Fruit fly (Drosophila melanogaster) whole organism, embryonic: ENCODE results near the gene mRpL3.

Experiments
- Ada2b ChIP-seq: fragments of 200-800 bp; sonication (Bioruptor generic); IDR thresholded peaks from 2 replicates; pipeline ENCODE4 v1.3.6; 2022; ENCODE audit warnings: missing biosample characterization, missing genetic modification characterization
- Awh ChIP-seq: fragments of 200-800 bp; sonication (Bioruptor generic); IDR thresholded peaks from 2 replicates; pipeline ENCODE4, ENCODE4 v1.3.6; 2022; ENCODE audit warnings: missing biosample characterization, missing genetic modification characterization
- Bgb ChIP-seq: fragments of 200-800 bp; sonication (Bioruptor generic); IDR thresholded peaks from 2 replicates; pipeline ENCODE4 v1.3.6; 2022; ENCODE audit warnings: missing biosample characterization, missing genetic modification characterization; ENCODE audit not compliant: partially characterized antibody
- CG10147 ChIP-seq: fragments of 200-800 bp; sonication (Bioruptor generic); optimal IDR thresholded peaks from 2 replicates; lab custom pipeline; 2019; ENCODE audit warnings: missing biosample characterization, mild to moderate bottlenecking, missing genetic modification characterization, moderate library complexity
- CG10431 ChIP-seq: fragments of 200-800 bp; sonication (Bioruptor generic); optimal IDR thresholded peaks from 3 replicates; lab custom pipeline; 2018; ENCODE audit warnings: missing biosample characterization, mild to moderate bottlenecking, missing genetic modification characterization
- CG13624 ChIP-seq: fragments of 200-800 bp; sonication (Bioruptor generic); optimal IDR thresholded peaks from 2 replicates; lab custom pipeline; 2016; ENCODE audit warnings: missing biosample characterization, missing genetic modification characterization
- CG15479 ChIP-seq: fragments of 200-800 bp; sonication (Bioruptor generic); optimal IDR thresholded peaks from 3 replicates; lab custom pipeline; 2019; ENCODE audit warnings: missing biosample characterization, mild to moderate bottlenecking, missing genetic modification characterization, moderate library complexity
- CG15601 ChIP-seq: fragments of 200-800 bp; sonication (Bioruptor generic); optimal IDR thresholded peaks from 3 replicates; lab custom pipeline; 2019; ENCODE audit warnings: missing biosample characterization, mild to moderate bottlenecking, missing genetic modification characterization, moderate library complexity
- CG17612 ChIP-seq: fragments of 200-800 bp; sonication (Bioruptor generic); IDR thresholded peaks from 2 replicates; pipeline ENCODE4 v1.3.6; 2022; ENCODE audit warnings: missing biosample characterization, missing genetic modification characterization
- CG2116 ChIP-seq: fragments of 200-800 bp; sonication (Bioruptor generic); optimal IDR thresholded peaks from 3 replicates; lab custom pipeline; 2018; ENCODE audit warnings: missing biosample characterization, mild to moderate bottlenecking, missing genetic modification characterization
- CG2129 ChIP-seq: fragments of 200-800 bp; sonication (Bioruptor generic); IDR thresholded peaks from 2 replicates; pipeline ENCODE4 v1.3.6; 2022; ENCODE audit warnings: missing biosample characterization, missing genetic modification characterization; ENCODE audit not compliant: partially characterized antibody
- CG3065 ChIP-seq: fragments of 200-800 bp; sonication (Bioruptor generic); optimal IDR thresholded peaks from 2 replicates; lab custom pipeline; 2016; ENCODE audit warnings: missing biosample characterization, missing genetic modification characterization
- CG3407 ChIP-seq: fragments of 200-800 bp; sonication (Bioruptor generic); optimal IDR thresholded peaks from 2 replicates; lab custom pipeline; 2018; ENCODE audit warnings: missing biosample characterization, mild to moderate bottlenecking, missing genetic modification characterization
- CG5953 ChIP-seq: fragments of 200-800 bp; sonication (Bioruptor generic); IDR thresholded peaks from 2 replicates; pipeline ENCODE4 v1.3.6; 2022; ENCODE audit warnings: missing biosample characterization, missing genetic modification characterization
- CG7556 ChIP-seq: fragments of 200-800 bp; sonication (Bioruptor generic); optimal IDR thresholded peaks from 2 replicates; lab custom pipeline; 2017; ENCODE audit warnings: missing biosample characterization, mild to moderate bottlenecking, missing genetic modification characterization
- CG8478 ChIP-seq: fragments of >200 bp; optimal IDR thresholded peaks from 2 replicates; lab custom pipeline; 2018
- CG9215 ChIP-seq: fragments of 200-800 bp; sonication (Bioruptor generic); IDR thresholded peaks from 2 replicates; pipeline ENCODE4 v1.3.6; 2022; ENCODE audit warnings: missing biosample characterization, missing genetic modification characterization
- Camta ChIP-seq: fragments of 200-800 bp; sonication (Bioruptor generic); optimal IDR thresholded peaks from 2 replicates; lab custom pipeline; 2016; ENCODE audit warnings: missing biosample characterization, missing genetic modification characterization
- CrebB ChIP-seq: fragments of 200-800 bp; sonication (Bioruptor generic); optimal IDR thresholded peaks from 3 replicates; lab custom pipeline; 2018; ENCODE audit warnings: missing biosample characterization, mild to moderate bottlenecking, missing genetic modification characterization
- Deaf1 ChIP-seq: fragments of 200-800 bp; optimal IDR thresholded peaks from 3 replicates; lab custom pipeline; 2019; ENCODE audit warnings: missing biosample characterization, mild to moderate bottlenecking, missing genetic modification characterization, moderate library complexity
- Hey ChIP-seq: fragments of 200-800 bp; sonication (Bioruptor generic); optimal IDR thresholded peaks from 3 replicates; lab custom pipeline; 2018; ENCODE audit warnings: missing biosample characterization, mild to moderate bottlenecking, missing genetic modification characterization
- MESR4 ChIP-seq: fragments of 200-800 bp; sonication (Bioruptor generic); optimal IDR thresholded peaks from 2 replicates; lab custom pipeline; 2018; ENCODE audit warnings: missing biosample characterization, mild to moderate bottlenecking, missing genetic modification characterization, moderate library complexity
- Meics ChIP-seq: fragments of 200-800 bp; sonication (Bioruptor generic); optimal IDR thresholded peaks from 2 replicates; lab custom pipeline; 2017; ENCODE audit warnings: missing biosample characterization, mild to moderate bottlenecking, missing genetic modification characterization
- Mrtf ChIP-seq: fragments of 200-800 bp; sonication (Bioruptor generic); IDR thresholded peaks from 3 replicates; pipeline ENCODE4 v1.3.6; 2022; ENCODE audit warnings: missing biosample characterization, missing genetic modification characterization
- Vsx1 ChIP-seq: fragments of 200-800 bp; sonication (Bioruptor generic); optimal IDR thresholded peaks from 2 replicates; lab custom pipeline; 2017; ENCODE audit warnings: missing biosample characterization, mild to moderate bottlenecking, missing genetic modification characterization, missing genetic modification reagents
- amos ChIP-seq: fragments of 200-800 bp; sonication (Bioruptor generic); IDR thresholded peaks from 2 replicates; pipeline ENCODE4 v1.3.6; 2022; ENCODE audit warnings: missing biosample characterization, missing genetic modification characterization; ENCODE audit not compliant: partially characterized antibody
- bowl ChIP-seq: fragments of 200-800 bp; sonication (Bioruptor generic); IDR thresholded peaks from 2 replicates; pipeline ENCODE4 v1.3.6; 2022; ENCODE audit warnings: missing biosample characterization, missing genetic modification characterization
- cato ChIP-seq: fragments of 200-800 bp; sonication (Bioruptor generic); optimal IDR thresholded peaks from 2 replicates; lab custom pipeline; 2016; ENCODE audit warnings: missing biosample characterization, missing genetic modification characterization, borderline replicate concordance
- dan ChIP-seq: fragments of 200-800 bp; sonication (Bioruptor generic); IDR thresholded peaks from 2 replicates; pipeline ENCODE4 v1.3.6; 2022; ENCODE audit warnings: missing biosample characterization, missing genetic modification characterization
- danr ChIP-seq: fragments of 200-800 bp; sonication (Bioruptor generic); IDR thresholded peaks from 2 replicates; pipeline ENCODE4 v1.3.6; 2022; ENCODE audit warnings: missing biosample characterization, missing genetic modification characterization
- ewg ChIP-seq: fragments of 200-800 bp; sonication (Bioruptor generic); optimal IDR thresholded peaks from 3 replicates; lab custom pipeline; 2017; ENCODE audit warnings: mild to moderate bottlenecking, missing biosample characterization, missing genetic modification reagents, missing genetic modification characterization
- eyg ChIP-seq: fragments of 200-800 bp; sonication (Bioruptor generic); optimal IDR thresholded peaks from 3 replicates; lab custom pipeline; 2016; ENCODE audit warnings: missing biosample characterization, missing genetic modification characterization
- grau ChIP-seq: fragments of 200-800 bp; optimal IDR thresholded peaks from 3 replicates; lab custom pipeline; 2019; ENCODE audit warnings: missing biosample characterization, mild to moderate bottlenecking, missing genetic modification characterization, moderate library complexity
- gsb ChIP-seq: fragments of 200-800 bp; sonication (Bioruptor generic); IDR thresholded peaks from 2 replicates; pipeline ENCODE4 v1.3.6; 2022; ENCODE audit warnings: missing biosample characterization, missing genetic modification characterization
- hb ChIP-seq: fragments of 200-800 bp; sonication (Bioruptor generic); IDR thresholded peaks from 3 replicates; pipeline ENCODE4 v1.3.6; 2022; ENCODE audit warnings: missing biosample characterization, missing genetic modification characterization; ENCODE audit not compliant: partially characterized antibody
- insv ChIP-seq, 2 experiments: fragments of 200-800 bp; sonication (Bioruptor generic); optimal IDR thresholded peaks; 3 replicates each; lab custom pipeline; 2016 to 2018; ENCODE audit warnings: missing biosample characterization in 2 of 2, missing genetic modification characterization in 2 of 2
- kah ChIP-seq: fragments of 200-800 bp; sonication (Bioruptor generic); optimal IDR thresholded peaks from 2 replicates; lab custom pipeline; 2018; ENCODE audit warnings: missing biosample characterization, mild to moderate bottlenecking, missing genetic modification characterization
- lbe ChIP-seq: fragments of 200-800 bp; sonication (Bioruptor generic); optimal IDR thresholded peaks from 2 replicates; lab custom pipeline; 2016; ENCODE audit warnings: missing biosample characterization, mild to moderate bottlenecking, missing genetic modification characterization
- maf-S ChIP-seq: fragments of 200-800 bp; sonication (Bioruptor generic); optimal IDR thresholded peaks from 2 replicates; lab custom pipeline; 2016; ENCODE audit warnings: missing biosample characterization, missing genetic modification characterization
- mld ChIP-seq: fragments of 200-800 bp; sonication (Bioruptor generic); IDR thresholded peaks from 3 replicates; pipeline ENCODE4 v1.3.6; 2022; ENCODE audit warnings: missing biosample characterization, missing genetic modification characterization; ENCODE audit not compliant: partially characterized antibody
- nerfin-1 ChIP-seq: fragments of 200-800 bp; sonication (Bioruptor generic); optimal IDR thresholded peaks from 3 replicates; lab custom pipeline; 2019; ENCODE audit warnings: missing biosample characterization, mild to moderate bottlenecking, missing genetic modification characterization, moderate library complexity
- pfk ChIP-seq: fragments of 200-800 bp; sonication (Bioruptor generic); optimal IDR thresholded peaks from 2 replicates; lab custom pipeline; 2018; ENCODE audit warnings: missing biosample characterization, mild to moderate bottlenecking, missing genetic modification characterization, moderate library complexity
- pum ChIP-seq: fragments of 200-800 bp; sonication (Bioruptor generic); optimal IDR thresholded peaks from 2 replicates; lab custom pipeline; 2016; ENCODE audit warnings: missing biosample characterization, missing genetic modification characterization
- repo ChIP-seq: fragments of 200-800 bp; sonication (Bioruptor generic); optimal IDR thresholded peaks from 2 replicates; lab custom pipeline; 2016; ENCODE audit warnings: missing biosample characterization, missing genetic modification characterization
- seq ChIP-seq: fragments of 200-800 bp; sonication (Bioruptor generic); IDR thresholded peaks from 2 replicates; pipeline ENCODE4 v1.3.6; 2022; ENCODE audit warnings: missing biosample characterization, missing genetic modification characterization
- tio ChIP-seq: fragments of 200-800 bp; sonication (Bioruptor generic); optimal IDR thresholded peaks from 2 replicates; lab custom pipeline; 2017; ENCODE audit warnings: missing biosample characterization, missing genetic modification characterization, inconsistent platforms
- trem ChIP-seq: fragments of 200-800 bp; optimal IDR thresholded peaks from 3 replicates; lab custom pipeline; 2019; ENCODE audit warnings: missing biosample characterization, mild to moderate bottlenecking, missing genetic modification characterization, moderate library complexity
- vfl ChIP-seq: fragments of 200-800 bp; sonication (Bioruptor generic); optimal IDR thresholded peaks from 2 replicates; lab custom pipeline; 2016; ENCODE audit warnings: missing biosample characterization, missing genetic modification characterization
- zf30C ChIP-seq: fragments of 200-800 bp; sonication (Bioruptor generic); optimal IDR thresholded peaks from 3 replicates; lab custom pipeline; 2018; ENCODE audit warnings: missing biosample characterization, mild to moderate bottlenecking, missing genetic modification characterization
- zfh1 ChIP-seq: fragments of 200-800 bp; sonication (Bioruptor generic); IDR thresholded peaks from 3 replicates; pipeline ENCODE4 v1.3.6; 2022; ENCODE audit warnings: missing biosample characterization, missing genetic modification characterization

mRpL3 gene

DNA sequence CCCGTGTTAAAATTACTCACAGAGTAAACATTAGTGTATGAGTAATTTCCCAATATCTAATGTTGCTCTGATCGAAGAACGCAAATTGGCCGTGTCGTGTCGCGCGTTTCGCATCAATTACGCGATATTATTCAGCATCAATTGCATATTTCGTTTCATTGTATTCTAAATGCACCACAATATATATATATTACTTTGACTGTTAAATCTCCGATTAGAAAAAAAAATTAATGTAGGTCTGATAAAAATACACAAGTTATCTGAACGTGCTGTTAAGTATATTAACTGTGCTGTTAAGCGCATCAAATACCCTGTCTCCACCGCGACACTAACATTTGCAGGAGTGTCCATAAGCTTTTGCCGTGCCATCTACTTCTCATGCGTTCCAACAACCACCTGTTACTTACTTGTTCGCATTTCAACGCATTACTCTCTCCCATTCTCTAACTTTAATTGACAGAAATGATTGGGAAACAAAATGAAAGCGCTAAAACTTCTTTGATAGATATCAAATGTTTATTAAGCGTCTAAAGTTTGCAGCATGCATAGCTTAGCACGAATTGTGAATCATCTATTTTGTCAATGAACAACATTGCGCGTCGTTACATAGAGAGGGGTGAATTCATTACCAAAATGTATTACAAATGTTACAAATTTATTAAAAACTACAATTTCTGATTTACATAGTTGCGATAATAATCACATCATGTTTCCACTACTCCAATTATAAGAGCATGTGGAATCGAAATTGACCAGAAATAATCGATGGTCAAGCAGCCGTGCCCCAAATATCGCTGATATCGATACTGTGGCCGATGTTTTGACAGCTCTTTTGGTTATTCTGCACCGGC is at the start of gene mRpL3, which contains the start of gene Graf:
TSS of gene mRpL3 (plus strand) at position 802 of the 851 bp plus-strand sequence.
TSS of gene Graf (minus strand) at position 287 of the 851 bp plus-strand sequence.
- TF ChIP-seq Vsx1 (GFP tag; lab: Kevin White, UChicago): no peak
- TF ChIP-seq hb: peak; percentile 93
- TF ChIP-seq eyg (GFP tag; lab: Kevin White, UChicago): no peak
- TF ChIP-seq Ada2b (GFP tag; lab: Robert Waterston, UW): no peak
- TF ChIP-seq Mrtf (GFP tag; lab: Robert Waterston, UW): no peak
- TF ChIP-seq MESR4: peak; percentile 45
- no peak for TF ChIP-seq CG13624
- TF ChIP-seq lbe: no peak
- TF ChIP-seq CG17612 (GFP tag; lab: Robert Waterston, UW): no peak
- TF ChIP-seq CG10147 (GFP tag; lab: Kevin White, UChicago): no peak
- TF ChIP-seq CG8478 (lab: Kevin White, UChicago): no peak
- no peak for TF ChIP-seq trem (tag; lab: Kevin White, UChicago)
- no peak for TF ChIP-seq Hey
- TF ChIP-seq pfk (GFP tag; lab: Kevin White, UChicago): peak; percentile 89
- no peak for TF ChIP-seq CG10431
- no peak for TF ChIP-seq grau (tag; lab: Kevin White, UChicago)
- TF ChIP-seq bowl: no peak
- TF ChIP-seq CG5953 (GFP tag; lab: Robert Waterston, UW): no peak
- TF ChIP-seq Camta (GFP tag; lab: Kevin White, UChicago): no peak
- TF ChIP-seq dan (GFP tag; lab: Robert Waterston, UW): no peak
- TF ChIP-seq CG15479 (GFP tag; lab: Kevin White, UChicago): no peak
- no peak for TF ChIP-seq repo (GFP tag; lab: Kevin White, UChicago)
- no peak for TF ChIP-seq danr (GFP tag; lab: Robert Waterston, UW)
- TF ChIP-seq pum (GFP tag; lab: Kevin White, UChicago): no peak
- no peak for TF ChIP-seq CrebB (tag; lab: Kevin White, UChicago)
- TF ChIP-seq CG9215 (GFP tag; lab: Robert Waterston, UW): no peak
- no peak for TF ChIP-seq tio
- TF ChIP-seq zf30C (GFP tag; lab: Kevin White, UChicago): no peak
- no peak for TF ChIP-seq CG3407
- peak; percentile 92 for TF ChIP-seq mld (GFP tag; lab: Robert Waterston, UW)
- no peak for TF ChIP-seq ewg (GFP tag; lab: Kevin White, UChicago)
- TF ChIP-seq gsb (GFP tag; lab: Robert Waterston, UW): no peak
- peak; percentile 47 for TF ChIP-seq CG2116 (GFP tag; lab: Kevin White, UChicago)
- TF ChIP-seq Bgb: peak; percentile 93
- peak in 1 of 2 experiments; percentile 21 for TF ChIP-seq insv (GFP tag; optimal IDR thresholded peaks at IDR 0.05; lab: Kevin White, UChicago)
- TF ChIP-seq CG2129 (GFP tag; lab: Robert Waterston, UW): peak; percentile 81
- TF ChIP-seq Deaf1 (tag; lab: Kevin White, UChicago): no peak
- no peak for TF ChIP-seq CG15601
- no peak for TF ChIP-seq cato (GFP tag; lab: Kevin White, UChicago)
- TF ChIP-seq kah: peak; percentile 96
- TF ChIP-seq Awh: no peak
- no peak for TF ChIP-seq nerfin-1 (tag; lab: Kevin White, UChicago)
- no peak for TF ChIP-seq CG7556 (GFP tag; lab: Kevin White, UChicago)
- TF ChIP-seq maf-S (GFP tag; lab: Kevin White, UChicago): no peak
- TF ChIP-seq Meics: no peak
- peak; percentile 95 for TF ChIP-seq amos (GFP tag; lab: Robert Waterston, UW)
- no peak for TF ChIP-seq zfh1 (GFP tag; lab: Robert Waterston, UW)
- TF ChIP-seq CG3065: no peak
- TF ChIP-seq vfl (GFP tag; lab: Kevin White, UChicago): no peak
- TF ChIP-seq seq (GFP tag; lab: Robert Waterston, UW): no peak
